Worm (Caenorhabditis elegans): Measurements from ENCODE around the gene sre-39.

sre-39 gene

DNA sequence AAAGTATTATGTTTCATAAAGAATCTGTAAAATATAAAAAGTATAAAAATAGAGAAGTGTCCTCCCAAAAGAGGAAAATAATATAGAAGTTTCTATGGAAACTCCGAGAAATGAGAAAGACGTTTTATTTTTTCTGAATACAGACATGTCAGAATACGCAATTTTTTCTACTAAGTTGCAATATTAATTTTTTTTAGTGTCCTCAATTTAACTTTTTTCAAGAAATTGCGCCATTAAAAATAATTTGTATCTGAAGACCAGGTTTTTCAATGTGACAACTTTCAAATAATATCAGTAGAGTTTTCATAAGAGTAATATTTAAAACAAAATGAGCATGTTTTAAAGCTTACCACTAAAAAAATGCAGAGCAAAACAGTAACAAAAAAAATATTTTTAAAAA, 19.5 kb upstream of the sre-39 start, which contains the start of gene fut-5:
fut-5 (minus strand) TSS at position 101 of the 400 bp plus-strand sequence.
- TF ChIP-seq lin-32 (GFP tag; optimal IDR thresholded peaks at IDR 0.05), result no peak
- TF ChIP-seq nhr-237 (tag; optimal IDR thresholded peaks at IDR 0.05), result no peak
- no peak for TF ChIP-seq lsy-2 (tag; optimal IDR thresholded peaks at IDR 0.05)
- TF ChIP-seq ceh-39 (tag; optimal IDR thresholded peaks at IDR 0.05), result no peak
- TF ChIP-seq ces-1 (GFP tag; optimal IDR thresholded peaks at IDR 0.05), result no peak
- no peak for TF ChIP-seq elt-3 (tag; optimal IDR thresholded peaks at IDR 0.05)
- no peak for TF ChIP-seq unc-62 (GFP tag; optimal IDR thresholded peaks at IDR 0.05)
- no peak for TF ChIP-seq mep-1 (tag; optimal IDR thresholded peaks at IDR 0.05)
- TF ChIP-seq snpc-4 (tag; optimal IDR thresholded peaks at IDR 0.05), result no peak
- no peak for TF ChIP-seq M03D4.4 (tag; optimal IDR thresholded peaks at IDR 0.05)
- no peak for TF ChIP-seq ham-2 (GFP tag; optimal IDR thresholded peaks at IDR 0.05)

DNA sequence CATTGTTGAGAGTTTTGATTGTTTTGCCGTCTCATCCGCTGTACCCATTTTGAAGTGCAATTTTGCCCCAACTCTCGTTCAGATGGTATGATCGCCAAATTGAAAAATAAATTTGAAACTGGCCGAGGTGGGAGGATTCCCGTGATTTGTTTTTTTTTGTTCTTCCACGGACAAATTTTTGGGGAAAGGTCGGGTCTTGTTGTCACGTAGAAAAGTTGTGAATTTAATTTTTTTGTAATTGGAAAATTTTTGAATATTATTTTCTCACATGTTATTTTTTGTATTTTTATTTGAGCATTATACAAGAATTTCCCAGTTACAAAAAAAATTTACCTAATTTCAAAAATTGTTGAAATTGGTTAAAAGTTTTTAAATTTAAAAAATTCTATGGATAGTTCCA, 15.3 kb upstream of the sre-39 start, which contains the start of gene T05A7.6:
T05A7.6 (minus strand) TSS at position 101 of the 400 bp plus-strand sequence.
- TF ChIP-seq sptf-1 (tag; optimal IDR thresholded peaks at IDR 0.05) (no peak), ztf-11 (tag; optimal IDR thresholded peaks at IDR 0.05) (no peak), mls-2 (tag; optimal IDR thresholded peaks at IDR 0.05) (no peak), nhr-76 (tag; optimal IDR thresholded peaks at IDR 0.05) (no peak), drap-1 (GFP tag; optimal IDR thresholded peaks at IDR 0.05) (no peak), ceh-83 (GFP tag; optimal IDR thresholded peaks at IDR 0.05) (no peak), mep-1 (tag; optimal IDR thresholded peaks at IDR 0.05) (no peak), blmp-1 (tag; optimal IDR thresholded peaks at IDR 0.05) (no peak), ceh-39 (tag; optimal IDR thresholded peaks at IDR 0.05) (no peak), elt-1 (tag; optimal IDR thresholded peaks at IDR 0.05; ENCODE audit: borderline replicate concordance, insufficient read depth) (no peak), snpc-4 (tag; optimal IDR thresholded peaks at IDR 0.05) (no peak), nhr-28 (tag; optimal IDR thresholded peaks at IDR 0.05) (no peak), lin-32 (GFP tag; optimal IDR thresholded peaks at IDR 0.05) (no peak), zip-8 (tag; optimal IDR thresholded peaks at IDR 0.05) (no peak), cnd-1 (tag; optimal IDR thresholded peaks at IDR 0.05) (no peak), hlh-1 (tag; optimal IDR thresholded peaks at IDR 0.05) (no peak)

DNA sequence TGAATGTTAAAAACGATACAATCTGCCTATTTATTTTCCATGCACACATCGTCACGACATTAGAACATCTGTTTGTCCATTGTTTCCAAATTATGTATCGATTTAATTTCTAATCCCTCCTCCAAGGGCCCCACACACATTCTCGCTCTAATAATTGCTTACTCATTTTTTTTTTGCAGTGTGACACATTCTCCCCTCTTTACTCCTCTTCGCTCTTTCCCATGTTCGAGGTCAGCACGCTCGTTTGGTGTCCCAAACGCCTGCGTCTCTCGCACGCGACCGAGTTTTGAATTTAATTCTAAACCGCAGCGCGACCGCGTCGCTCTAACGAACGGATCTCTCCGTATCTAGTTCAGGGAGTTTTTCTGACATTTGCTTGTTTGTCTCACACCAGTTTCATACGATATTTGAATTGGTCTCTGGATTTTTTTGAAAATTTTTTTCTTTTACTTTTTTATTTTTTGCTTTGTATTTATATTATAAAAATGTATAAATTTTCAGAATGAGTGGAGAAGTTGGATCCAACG, 14.4 kb upstream of the sre-39 start, which contains the start of the genes clec-140 and hmg-11:
clec-140 (plus strand) TSS at position 477 of the 527 bp plus-strand sequence.
hmg-11 (plus strand) TSS at position 502 of the 527 bp plus-strand sequence.
- TF ChIP-seq drap-1 (GFP tag; optimal IDR thresholded peaks at IDR 0.05), result no peak
- peak; percentile 12 for TF ChIP-seq pha-4 (tag; optimal IDR thresholded peaks at IDR 0.05)
- TF ChIP-seq snpc-4 (tag; optimal IDR thresholded peaks at IDR 0.05), result no peak
- TF ChIP-seq nhr-2 (tag; optimal IDR thresholded peaks at IDR 0.05), result peak; percentile 63
- peak; percentile 30 for TF ChIP-seq lin-13 (tag; optimal IDR thresholded peaks at IDR 0.05)
- no peak for TF ChIP-seq ceh-83 (GFP tag; optimal IDR thresholded peaks at IDR 0.05)
- TF ChIP-seq mls-2 (tag; optimal IDR thresholded peaks at IDR 0.05), result peak; percentile 60
- TF ChIP-seq nhr-12 (tag; optimal IDR thresholded peaks at IDR 0.05), result no peak
- no peak for TF ChIP-seq nhr-28 (tag; optimal IDR thresholded peaks at IDR 0.05)
- peak; percentile 22 for TF ChIP-seq ceh-43 (GFP tag; optimal IDR thresholded peaks at IDR 0.05)
- TF ChIP-seq elt-1 (tag; optimal IDR thresholded peaks at IDR 0.05; ENCODE audit: borderline replicate concordance, insufficient read depth), result no peak
- TF ChIP-seq zip-8 (tag; optimal IDR thresholded peaks at IDR 0.05), result no peak
- no peak for TF ChIP-seq unc-39 (tag; optimal IDR thresholded peaks at IDR 0.05)
- no peak for TF ChIP-seq sem-2 (GFP tag; optimal IDR thresholded peaks at IDR 0.05)
- TF ChIP-seq cnd-1 (tag; optimal IDR thresholded peaks at IDR 0.05), result peak; percentile 91
- peak; percentile 43 for TF ChIP-seq unc-62 (GFP tag; optimal IDR thresholded peaks at IDR 0.05)
- no peak for TF ChIP-seq tbx-8 (GFP tag; optimal IDR thresholded peaks at IDR 0.05)
- TF ChIP-seq hlh-1 (tag; optimal IDR thresholded peaks at IDR 0.05), result peak; percentile 19
- TF ChIP-seq ces-1 (GFP tag; optimal IDR thresholded peaks at IDR 0.05), result peak; percentile 83
- no peak for TF ChIP-seq mab-5 (tag; optimal IDR thresholded peaks at IDR 0.05)
- TF ChIP-seq flh-1 (GFP tag; optimal IDR thresholded peaks at IDR 0.05), result no peak
- TF ChIP-seq nhr-76 (tag; optimal IDR thresholded peaks at IDR 0.05), result no peak
- peak; percentile 65 for TF ChIP-seq sptf-1 (tag; optimal IDR thresholded peaks at IDR 0.05)
- no peak for TF ChIP-seq elt-3 (tag; optimal IDR thresholded peaks at IDR 0.05)
- TF ChIP-seq ceh-39 (tag; optimal IDR thresholded peaks at IDR 0.05), result peak; percentile 67
- TF ChIP-seq ztf-11 (tag; optimal IDR thresholded peaks at IDR 0.05), result peak; percentile 76
- no peak for TF ChIP-seq nhr-237 (tag; optimal IDR thresholded peaks at IDR 0.05)
- peak; percentile 59 for TF ChIP-seq lin-32 (GFP tag; optimal IDR thresholded peaks at IDR 0.05)
- no peak for TF ChIP-seq ham-2 (GFP tag; optimal IDR thresholded peaks at IDR 0.05)
- TF ChIP-seq mep-1 (tag; optimal IDR thresholded peaks at IDR 0.05), result peak; percentile 90
- TF ChIP-seq lsy-2 (tag; optimal IDR thresholded peaks at IDR 0.05), result peak; percentile 3
- TF ChIP-seq blmp-1 (tag; optimal IDR thresholded peaks at IDR 0.05), result no peak
- TF ChIP-seq bed-3 (GFP tag; optimal IDR thresholded peaks at IDR 0.05), result no peak
- peak; percentile 43 for TF ChIP-seq unc-120 (tag; optimal IDR thresholded peaks at IDR 0.05; ENCODE audit: poor library complexity, severe bottlenecking)

Data from whole organism, mixed stage, embryonic.